Fruit fly (Drosophila melanogaster): ENCODE data around the gene CycK.
A peak's percentile ranks its signal among the peaks of the same experiment; 100 is the strongest.

CycK gene

DNA sequence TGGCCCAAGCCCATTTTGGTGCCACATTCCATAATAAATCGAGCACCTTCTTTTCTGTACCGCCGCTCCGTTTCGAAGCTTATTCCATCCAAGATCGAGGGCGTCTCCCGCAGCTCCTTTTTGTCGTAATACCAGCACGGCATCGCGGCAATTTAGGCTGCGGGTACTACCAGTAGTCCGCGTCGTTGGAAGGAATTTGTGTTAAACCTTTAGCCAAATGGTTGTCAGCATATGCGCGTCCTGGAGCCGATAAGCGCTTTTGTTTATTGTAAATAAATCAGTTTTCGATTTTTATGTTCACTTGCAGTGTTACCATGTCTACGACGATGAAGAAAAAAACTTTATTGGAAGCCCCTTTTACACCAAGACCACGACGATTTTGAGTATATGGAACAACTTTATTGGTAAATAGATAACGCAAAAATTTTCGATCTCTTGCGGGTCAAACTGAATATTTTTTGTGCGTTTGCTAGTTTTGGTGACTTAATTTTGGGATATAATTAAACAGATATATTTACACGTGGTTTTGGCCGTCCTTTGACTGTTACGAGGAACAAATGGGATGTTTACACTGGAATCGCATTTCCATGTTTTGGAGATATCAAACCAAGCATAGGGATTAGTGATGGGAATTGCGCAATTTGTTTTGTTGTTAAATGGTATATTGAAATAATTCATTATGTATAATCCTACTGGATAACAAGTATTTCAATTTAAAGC lies at the start of gene CycK (continued):
- no peak for TF ChIP-seq so (GFP tag; IDR thresholded peaks at IDR 0.05)
- no peak for TF ChIP-seq cato (GFP tag; optimal IDR thresholded peaks at IDR 0.05; ENCODE audit: borderline replicate concordance)
- no peak for TF ChIP-seq Ada2b (GFP tag; IDR thresholded peaks at IDR 0.05)
- no peak for TF ChIP-seq CG13123 (GFP tag; optimal IDR thresholded peaks at IDR 0.05)
- no peak for TF ChIP-seq Chrac-16 (GFP tag; optimal IDR thresholded peaks at IDR 0.05)
- TF ChIP-seq CG9609 (GFP tag; optimal IDR thresholded peaks at IDR 0.05), result peak; percentile 20
- TF ChIP-seq chif (GFP tag; optimal IDR thresholded peaks at IDR 0.05), result peak in 1 of 2 experiments; percentile 3
- peak; percentile 27 for TF ChIP-seq sqz (GFP tag; optimal IDR thresholded peaks at IDR 0.05)
- TF ChIP-seq Rx (GFP tag; IDR thresholded peaks at IDR 0.05), result no peak
- TF ChIP-seq aop (GFP tag; IDR thresholded peaks at IDR 0.05), result no peak
- peak; percentile 22 for TF ChIP-seq CG2116 (GFP tag; optimal IDR thresholded peaks at IDR 0.05)
- no peak for TF ChIP-seq CG34376 (GFP tag; optimal IDR thresholded peaks at IDR 0.05)
- TF ChIP-seq HmgZ (tag; optimal IDR thresholded peaks at IDR 0.05), result peak; percentile 42
- TF ChIP-seq CG13296 (GFP tag; optimal IDR thresholded peaks at IDR 0.05), result no peak
- TF ChIP-seq GATAe (GFP tag; conservative IDR thresholded peaks at IDR 0.05), result no peak
- TF ChIP-seq her (GFP tag; optimal IDR thresholded peaks at IDR 0.05), result no peak
- no peak for TF ChIP-seq dati (GFP tag; IDR thresholded peaks at IDR 0.05)
- peak; percentile 32 for TF ChIP-seq CG15514 (GFP tag; optimal IDR thresholded peaks at IDR 0.05)
- TF ChIP-seq Hmr (GFP tag; optimal IDR thresholded peaks at IDR 0.05), result no peak
- TF ChIP-seq CG11456 (GFP tag; IDR thresholded peaks at IDR 0.05), result no peak
- TF ChIP-seq pan (optimal IDR thresholded peaks at IDR 0.05), result no peak
- TF ChIP-seq pan (GFP tag; optimal IDR thresholded peaks at IDR 0.05 in 1 of 2, IDR thresholded peaks at IDR 0.05 in 1 of 2), result no peak
- TF ChIP-seq lbe (GFP tag; optimal IDR thresholded peaks at IDR 0.05), result no peak
- peak; percentile 38 for TF ChIP-seq CG12659 (GFP tag; optimal IDR thresholded peaks at IDR 0.05)
- no peak for TF ChIP-seq croc (GFP tag; conservative IDR thresholded peaks at IDR 0.05)
- no peak for TF ChIP-seq Stat92E (GFP tag; optimal IDR thresholded peaks at IDR 0.05)
- TF ChIP-seq twi (tag; optimal IDR thresholded peaks at IDR 0.05), result no peak
- TF ChIP-seq CG15269 (tag; optimal IDR thresholded peaks at IDR 0.05), result no peak
- no peak for TF ChIP-seq Doc3 (GFP tag; IDR thresholded peaks at IDR 0.05; ENCODE audit: partially characterized antibody)
- no peak for TF ChIP-seq CG14014 (GFP tag; IDR thresholded peaks at IDR 0.05)
- peak; percentile 93 for TF ChIP-seq CG1603 (tag; optimal IDR thresholded peaks at IDR 0.05)
- TF ChIP-seq Ravus (GFP tag; IDR thresholded peaks at IDR 0.05), result no peak
- no peak for TF ChIP-seq D (optimal IDR thresholded peaks at IDR 0.05)
- TF ChIP-seq D (GFP tag; optimal IDR thresholded peaks at IDR 0.05), result no peak
- no peak for TF ChIP-seq Elba2 (GFP tag; optimal IDR thresholded peaks at IDR 0.05)
- peak; percentile 51 for TF ChIP-seq wek (GFP tag; optimal IDR thresholded peaks at IDR 0.05)
- no peak for TF ChIP-seq CG9437 (GFP tag; optimal IDR thresholded peaks at IDR 0.05)
- no peak for TF ChIP-seq hkb (optimal IDR thresholded peaks at IDR 0.05)
- no peak for TF ChIP-seq hkb (GFP tag; IDR thresholded peaks at IDR 0.05)
- TF ChIP-seq Dip3 (GFP tag; optimal IDR thresholded peaks at IDR 0.05), result peak; percentile 4
- no peak for TF ChIP-seq slp2 (GFP tag; optimal IDR thresholded peaks at IDR 0.05)
- TF ChIP-seq unc-4 (GFP tag; IDR thresholded peaks at IDR 0.05; ENCODE audit: partially characterized antibody), result no peak
- no peak for TF ChIP-seq amos (GFP tag; IDR thresholded peaks at IDR 0.05; ENCODE audit: partially characterized antibody)
- TF ChIP-seq exex (tag; optimal IDR thresholded peaks at IDR 0.05), result no peak
- TF ChIP-seq Optix (GFP tag; IDR thresholded peaks at IDR 0.05), result no peak
- TF ChIP-seq pzg (GFP tag; optimal IDR thresholded peaks at IDR 0.05), result peak; percentile 34
- no peak for TF ChIP-seq dmrt99B (tag; optimal IDR thresholded peaks at IDR 0.05)
- no peak for TF ChIP-seq CG8359 (GFP tag; optimal IDR thresholded peaks at IDR 0.05; ENCODE audit: borderline replicate concordance)
- no peak for TF ChIP-seq eyg (GFP tag; optimal IDR thresholded peaks at IDR 0.05)
- no peak for TF ChIP-seq caup (GFP tag; optimal IDR thresholded peaks at IDR 0.05; ENCODE audit: severe bottlenecking)
